Worm (Caenorhabditis elegans) whole organism, L1 larva: Measurements from ENCODE around the gene cyp-13A11.

Experiments used
- C04F5.9 ChIP-seq: sonication (generic microtip); optimal IDR thresholded peaks from 2 replicates; lab custom pipeline; 2016; ENCODE audit warnings: missing genetic modification characterization, missing compliant biosample characterization
- ceh-63 ChIP-seq: fragments of 200-800 bp; sonication (Bioruptor generic); optimal IDR thresholded peaks from 2 replicates; lab custom pipeline; 2018; ENCODE audit warnings: mild to moderate bottlenecking, missing genetic modification characterization, missing compliant biosample characterization
- ceh-82 ChIP-seq, 3 experiments: fragments of 150-350 bp in 1 of 3; sonication (generic microtip) in 2 of 3; optimal IDR thresholded peaks; 2 replicates each; lab custom pipeline; 2014 to 2017; ENCODE audit warnings: missing biosample characterization in 3 of 3, missing genetic modification characterization in 3 of 3
- ceh-90 ChIP-seq: sonication (generic microtip); optimal IDR thresholded peaks from 2 replicates; lab custom pipeline; 2016; ENCODE audit warnings: missing genetic modification characterization, missing compliant biosample characterization
- dpl-1 ChIP-seq, 3 experiments: fragments of 150-350 bp in 2 of 3; sonication (generic microtip) in 1 of 3; optimal IDR thresholded peaks; 2 replicates each; lab custom pipeline; 2014 to 2017; ENCODE audit warnings: missing biosample characterization in 3 of 3, missing genetic modification characterization in 3 of 3, missing genetic modification reagents in 3 of 3
- efl-1 ChIP-seq, 4 experiments: fragments of 150-350 bp; optimal IDR thresholded peaks in 3 of 4; peaks in 1 of 4; 1 replicate in 1 of 4; 2 replicates in 3 of 4; lab custom pipeline; 2014; ENCODE audit warnings: missing biosample characterization in 2 of 4, missing genetic modification characterization in 2 of 4, missing genetic modification reagents in 2 of 4
- egl-13 ChIP-seq: sonication (generic microtip); optimal IDR thresholded peaks from 2 replicates; lab custom pipeline; 2016; ENCODE audit warnings: missing genotype, missing genetic modification reagents, missing genetic modification characterization, missing compliant biosample characterization
- elt-3 ChIP-seq, 6 experiments: fragments of 150-350 bp in 1 of 6; sonication (generic microtip); optimal IDR thresholded peaks; 2 replicates each; lab custom pipeline; 2017 to 2018; ENCODE audit warnings: missing biosample characterization in 6 of 6, missing genetic modification characterization in 6 of 6, inconsistent platforms in 1 of 6
- ets-5 ChIP-seq: fragments of 200-800 bp; sonication (Bioruptor generic); IDR thresholded peaks from 2 replicates; pipeline ENCODE4 v1.3.6; 2022; ENCODE audit warnings: missing genetic modification characterization, missing compliant biosample characterization
- fos-1 ChIP-seq: fragments of 150-350 bp; optimal IDR thresholded peaks from 2 replicates; lab custom pipeline; 2014; ENCODE audit warnings: missing biosample characterization, missing genetic modification characterization
- grh-1 ChIP-seq: fragments of 200-800 bp; sonication (Bioruptor generic); IDR thresholded peaks from 2 replicates; pipeline ENCODE4 v1.3.6; 2022; ENCODE audit warnings: missing genetic modification reagents, missing genetic modification characterization, missing compliant biosample characterization
- hlh-4 ChIP-seq: sonication (generic microtip); optimal IDR thresholded peaks from 2 replicates; lab custom pipeline; 2016; ENCODE audit warnings: mild to moderate bottlenecking, missing genetic modification characterization, missing compliant biosample characterization
- lin-39 ChIP-seq: fragments of 150-350 bp; optimal IDR thresholded peaks from 2 replicates; lab custom pipeline; 2014; ENCODE audit warnings: missing biosample characterization, missing genetic modification reagents, missing genetic modification characterization
- mab-9 ChIP-seq: fragments of 200-800 bp; sonication (Bioruptor generic); IDR thresholded peaks from 2 replicates; pipeline ENCODE4 v1.3.6; 2022; ENCODE audit warnings: missing genetic modification reagents, missing genetic modification characterization, missing compliant biosample characterization
- nhr-12 ChIP-seq: sonication (generic microtip); optimal IDR thresholded peaks from 2 replicates; lab custom pipeline; 2017; ENCODE audit warnings: missing biosample characterization, missing genetic modification characterization
- nhr-237 ChIP-seq: fragments of 150-350 bp; optimal IDR thresholded peaks from 2 replicates; lab custom pipeline; 2014; ENCODE audit warnings: missing biosample characterization, missing genetic modification characterization
- nhr-71 ChIP-seq: sonication (generic microtip); optimal IDR thresholded peaks from 2 replicates; lab custom pipeline; 2016; ENCODE audit warnings: mild to moderate bottlenecking, missing genetic modification characterization, moderate library complexity, missing compliant biosample characterization
- nhr-77 ChIP-seq: fragments of 150-350 bp; optimal IDR thresholded peaks from 2 replicates; lab custom pipeline; 2014; ENCODE audit warnings: missing biosample characterization, missing genetic modification characterization
- pag-3 ChIP-seq: sonication (generic microtip); optimal IDR thresholded peaks from 2 replicates; lab custom pipeline; 2017; ENCODE audit warnings: missing genetic modification characterization, mild to moderate bottlenecking, missing compliant biosample characterization, antibody characterized with exemption, borderline replicate concordance; ENCODE audit not compliant: insufficient read depth
- snpc-4 ChIP-seq: fragments of 150-350 bp; optimal IDR thresholded peaks from 2 replicates; lab custom pipeline; 2014; ENCODE audit warnings: missing biosample characterization, missing genetic modification characterization
- sptf-1 ChIP-seq: fragments of 150-350 bp; optimal IDR thresholded peaks from 2 replicates; lab custom pipeline; 2014; ENCODE audit warnings: missing biosample characterization, missing genetic modification characterization
- swsn-7 ChIP-seq: sonication (generic microtip); optimal IDR thresholded peaks from 2 replicates; lab custom pipeline; 2016; ENCODE audit warnings: missing genetic modification characterization, missing compliant biosample characterization
- tlp-1 ChIP-seq: fragments of 150-350 bp; optimal IDR thresholded peaks from 2 replicates; lab custom pipeline; 2014; ENCODE audit warnings: missing biosample characterization, missing genetic modification characterization
- unc-130 ChIP-seq: fragments of 150-350 bp; optimal IDR thresholded peaks from 2 replicates; lab custom pipeline; 2017; ENCODE audit warnings: missing biosample characterization, missing genetic modification characterization, inconsistent platforms
- unc-86 ChIP-seq: sonication (generic microtip); optimal IDR thresholded peaks from 2 replicates; lab custom pipeline; 2016; ENCODE audit warnings: missing genetic modification characterization, missing compliant biosample characterization
- unc-98 ChIP-seq: fragments of 200-800 bp; sonication (Bioruptor generic); IDR thresholded peaks from 2 replicates; pipeline ENCODE4 v1.3.6; 2022; ENCODE audit warnings: missing genetic modification characterization, missing compliant biosample characterization
- vab-15 ChIP-seq: sonication (generic microtip); optimal IDR thresholded peaks from 2 replicates; lab custom pipeline; 2017; ENCODE audit warnings: missing genotype, mild to moderate bottlenecking, missing genetic modification characterization, missing compliant biosample characterization
- ztf-4 ChIP-seq: fragments of 150-350 bp; optimal IDR thresholded peaks from 2 replicates; lab custom pipeline; 2014; ENCODE audit warnings: missing biosample characterization, missing genetic modification characterization

The cyp-13A11 gene

DNA sequence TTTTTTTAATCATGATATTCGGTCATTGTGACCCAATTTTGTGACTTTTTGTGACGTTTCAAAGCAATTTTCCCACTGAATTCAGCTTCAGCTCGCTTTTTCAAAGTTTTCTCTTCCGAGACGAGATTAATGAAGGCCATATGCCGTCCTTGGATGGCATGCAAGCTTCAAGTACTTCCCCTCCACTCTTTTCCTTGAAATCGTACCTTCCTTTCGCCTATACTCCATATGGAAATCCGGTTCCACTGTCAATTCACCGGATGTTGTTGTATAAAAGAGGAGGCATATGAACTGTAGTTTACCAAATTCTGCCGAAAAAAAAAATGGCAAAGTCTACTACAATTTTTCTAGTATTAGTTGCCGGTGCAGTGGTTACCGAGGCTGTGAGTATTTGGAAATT is 40.0 kb upstream of the cyp-13A11 start, which contains the start of gene ZK1010.4:
TSS of gene ZK1010.4 (plus strand) at position 301 of the 400 bp plus-strand sequence.
- TF ChIP-seq pag-3 (tag; lab: Kevin White, UChicago), result no peak
- TF ChIP-seq C04F5.9 (tag; lab: Kevin White, UChicago), result no peak
- TF ChIP-seq efl-1 (optimal IDR thresholded peaks at IDR 0.05; lab: Kevin White, UChicago), result no peak
- TF ChIP-seq efl-1 (GFP tag; optimal IDR thresholded peaks at IDR 0.05 in 1 of 2; lab: Kevin White, UChicago), result no peak

- TF ChIP-seq nhr-71 (tag; lab: Kevin White, UChicago) (no peak), unc-98 (no peak), fos-1 (tag; lab: Kevin White, UChicago) (no peak), nhr-237 (tag; lab: Kevin White, UChicago) (no peak), ceh-90 (tag; lab: Kevin White, UChicago) (no peak), tlp-1 (tag; lab: Kevin White, UChicago) (no peak), ets-5 (GFP tag; lab: Robert Waterston, UW) (no peak)
These were observed 33.4 kb upstream of the cyp-13A11 start, which contains the start of gene ZK1010.5 for ce11 chrIII:12987418-12987817. ZK1010.5 (minus strand) TSS chrIII:12987518.

DNA sequence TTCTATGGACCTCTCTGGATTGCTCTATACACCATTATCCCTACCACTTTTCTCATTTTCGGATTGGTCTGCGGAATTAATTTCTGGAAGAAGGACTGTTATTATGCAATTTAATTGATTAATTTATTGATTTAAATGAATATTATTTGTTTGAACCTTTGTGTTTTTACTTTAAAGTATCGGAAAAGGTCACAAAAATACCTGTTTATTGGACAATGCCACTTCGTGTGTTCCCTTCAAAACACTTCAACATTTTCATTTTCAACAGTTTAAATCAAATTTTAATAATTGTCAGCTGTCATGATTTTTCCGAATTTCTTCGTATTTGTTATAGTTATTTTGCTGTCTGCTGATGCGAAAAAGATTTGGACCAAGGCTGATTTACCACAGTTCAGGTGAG is 29.8 kb upstream of the cyp-13A11 start, which contains the start of gene ZK1010.12:
TSS of gene ZK1010.12 (plus strand) at position 301 of the 400 bp plus-strand sequence.
- TF ChIP-seq ceh-63 (no peak), egl-13 (tag; lab: Kevin White, UChicago) (no peak), ceh-82 (tag; optimal IDR thresholded peaks at IDR 0.05; lab: Kevin White, UChicago) (no peak), vab-15 (tag; lab: Kevin White, UChicago) (no peak), sptf-1 (no peak), hlh-4 (tag; lab: Kevin White, UChicago) (no peak)

- TF ChIP-seq nhr-12 (tag; lab: Kevin White, UChicago), result no peak
- TF ChIP-seq unc-98, result no peak
- no peak for TF ChIP-seq nhr-77 (tag; lab: Kevin White, UChicago)
- no peak for TF ChIP-seq efl-1 (optimal IDR thresholded peaks at IDR 0.05; lab: Kevin White, UChicago)
- peak in 1 of 2 experiments; percentile 58 for TF ChIP-seq efl-1 (GFP tag; optimal IDR thresholded peaks at IDR 0.05 in 1 of 2; lab: Kevin White, UChicago)
- no peak for TF ChIP-seq grh-1 (GFP tag; lab: Robert Waterston, UW)
These were observed 27.8 kb upstream of the cyp-13A11 start for ce11 chrIII:12993055-12993454.

DNA sequence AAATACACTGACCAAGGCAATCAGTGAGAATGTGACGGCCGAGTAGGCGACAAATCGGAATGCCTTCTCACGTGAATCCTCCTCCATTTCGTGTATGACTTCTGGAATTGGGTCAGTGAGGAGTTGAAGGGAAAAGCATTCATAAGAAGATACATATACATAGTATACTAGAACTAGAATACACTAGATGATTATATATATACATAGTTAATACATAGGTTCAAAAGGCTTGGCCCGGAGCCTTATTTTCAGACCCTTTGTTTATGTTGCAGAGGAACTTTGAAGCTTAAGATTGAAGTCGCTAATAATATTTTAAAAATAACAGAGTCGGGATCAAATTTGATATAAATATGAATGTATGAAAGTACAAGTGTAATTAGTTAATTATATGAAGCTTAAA is 27.2 kb upstream of the cyp-13A11 start, which contains the start of gene col-97:
TSS of gene col-97 (minus strand) at position 101 of the 400 bp plus-strand sequence.
- TF ChIP-seq elt-3 (tag; optimal IDR thresholded peaks at IDR 0.05; lab: Kevin White, UChicago) (no peak), nhr-77 (tag; lab: Kevin White, UChicago) (no peak), lin-39 (no peak), efl-1 (optimal IDR thresholded peaks at IDR 0.05; lab: Kevin White, UChicago) (no peak), efl-1 (GFP tag; optimal IDR thresholded peaks at IDR 0.05 in 1 of 2; lab: Kevin White, UChicago) (peak in 1 of 2 experiments; percentile 49)

ce11 chrIII:12998252-12998651 is 22.6 kb upstream of the cyp-13A11 start:
- TF ChIP-seq mab-9 (GFP tag; lab: Robert Waterston, UW) (no peak), efl-1 (optimal IDR thresholded peaks at IDR 0.05; lab: Kevin White, UChicago) (no peak), efl-1 (GFP tag; optimal IDR thresholded peaks at IDR 0.05 in 1 of 2; lab: Kevin White, UChicago) (peak in 1 of 2 experiments; percentile 26)

DNA sequence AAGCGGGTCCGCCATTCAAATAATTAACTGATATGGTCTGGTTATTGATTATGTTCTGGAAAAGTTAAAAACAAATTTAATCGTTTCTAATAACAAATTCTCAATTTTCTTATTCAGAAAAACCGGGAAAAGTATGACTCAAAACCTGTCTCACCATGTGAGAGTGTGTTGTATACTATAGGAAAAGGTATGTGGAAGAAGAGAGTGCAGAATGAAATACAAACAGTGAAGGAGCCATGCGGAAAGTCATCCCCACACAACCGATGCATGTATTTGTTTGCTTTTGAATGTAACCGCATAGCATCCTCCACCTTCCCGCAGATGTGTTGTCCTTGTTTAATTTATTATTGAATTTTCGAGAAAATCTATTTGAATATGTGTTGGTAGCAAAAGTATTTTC is 20.3 kb upstream of the cyp-13A11 start, which contains the start of gene ZK1010.8:
TSS of gene ZK1010.8 (minus strand) at position 214 of the 400 bp plus-strand sequence.
- TF ChIP-seq unc-130 (tag; lab: Kevin White, UChicago), result no peak
- no peak for TF ChIP-seq fos-1 (tag; lab: Kevin White, UChicago)
- no peak for TF ChIP-seq unc-86 (tag; lab: Kevin White, UChicago)
- no peak for TF ChIP-seq nhr-12 (tag; lab: Kevin White, UChicago)
- no peak for TF ChIP-seq nhr-77 (tag; lab: Kevin White, UChicago)
- TF ChIP-seq sptf-1, result no peak
- no peak for TF ChIP-seq swsn-7 (tag; lab: Kevin White, UChicago)
- no peak for TF ChIP-seq ets-5 (GFP tag; lab: Robert Waterston, UW)
- TF ChIP-seq dpl-1 (GFP tag; optimal IDR thresholded peaks at IDR 0.05; lab: Kevin White, UChicago), result no peak
- no peak for TF ChIP-seq ztf-4 (tag; lab: Kevin White, UChicago)
- no peak for TF ChIP-seq snpc-4
